Fruit fly (Drosophila melanogaster) whole organism, embryonic: ENCODE data around the gene FASN2.

ENCODE experiments used
- B-H1 ChIP-seq: fragments of 200-800 bp; sonication (Bioruptor generic); IDR thresholded peaks from 3 replicates; pipeline ENCODE4 v1.3.6; 2022; ENCODE audit warnings: missing biosample characterization, missing genetic modification characterization
- CG10321 ChIP-seq: fragments of 200-800 bp; sonication (Bioruptor generic); IDR thresholded peaks from 2 replicates; pipeline ENCODE4 v1.3.6; 2022; ENCODE audit warnings: missing biosample characterization, missing genetic modification characterization
- CG12236 ChIP-seq: fragments of 200-800 bp; sonication (Bioruptor generic); optimal IDR thresholded peaks from 2 replicates; lab custom pipeline; 2016; ENCODE audit warnings: missing biosample characterization, missing genetic modification characterization
- CG17328 ChIP-seq: fragments of 200-800 bp; sonication (Bioruptor generic); IDR thresholded peaks from 2 replicates; pipeline ENCODE4 v1.3.6; 2022; ENCODE audit warnings: missing biosample characterization, missing genetic modification characterization
- CG30020 ChIP-seq: fragments of 200-800 bp; optimal IDR thresholded peaks from 2 replicates; lab custom pipeline; 2019; ENCODE audit warnings: missing biosample characterization, mild to moderate bottlenecking, missing genetic modification characterization, moderate library complexity
- CG32532 ChIP-seq: fragments of 200-800 bp; sonication (Bioruptor generic); IDR thresholded peaks from 2 replicates; pipeline ENCODE4 v1.3.6; 2022; ENCODE audit warnings: missing biosample characterization, missing genetic modification characterization
- CG32772 ChIP-seq: fragments of 200-800 bp; sonication (Bioruptor generic); IDR thresholded peaks from 2 replicates; pipeline ENCODE4 v1.3.6; 2022; ENCODE audit warnings: missing biosample characterization, missing genetic modification characterization
- CG4360 ChIP-seq: fragments of 200-800 bp; sonication (Bioruptor generic); IDR thresholded peaks from 2 replicates; pipeline ENCODE4 v1.3.6; 2022; ENCODE audit warnings: missing biosample characterization, missing genetic modification characterization
- CG6272 ChIP-seq: fragments of 200-800 bp; sonication (Bioruptor generic); IDR thresholded peaks from 2 replicates; pipeline ENCODE4 v1.3.6; 2022; ENCODE audit warnings: missing biosample characterization, missing genetic modification characterization
- CG7556 ChIP-seq: fragments of 200-800 bp; sonication (Bioruptor generic); optimal IDR thresholded peaks from 2 replicates; lab custom pipeline; 2017; ENCODE audit warnings: missing biosample characterization, mild to moderate bottlenecking, missing genetic modification characterization
- CG7963 ChIP-seq: fragments of 200-800 bp; sonication (Bioruptor generic); IDR thresholded peaks from 3 replicates; pipeline ENCODE4 v1.3.6; 2022; ENCODE audit warnings: missing biosample characterization, missing genetic modification characterization; ENCODE audit not compliant: partially characterized antibody
- CG7987 ChIP-seq: fragments of 200-800 bp; sonication (Bioruptor generic); optimal IDR thresholded peaks from 2 replicates; lab custom pipeline; 2018; ENCODE audit warnings: missing biosample characterization, mild to moderate bottlenecking, missing genetic modification characterization, moderate library complexity
- CG9932 ChIP-seq: fragments of 200-800 bp; sonication (Bioruptor generic); IDR thresholded peaks from 2 replicates; pipeline ENCODE4 v1.3.6; 2022; ENCODE audit warnings: missing biosample characterization, missing genetic modification characterization
- Deaf1 ChIP-seq: fragments of 200-800 bp; optimal IDR thresholded peaks from 3 replicates; lab custom pipeline; 2019; ENCODE audit warnings: missing biosample characterization, mild to moderate bottlenecking, missing genetic modification characterization, moderate library complexity
- Dfd ChIP-seq, 2 experiments: fragments of >200 bp; optimal IDR thresholded peaks; 2 replicates each; lab custom pipeline; 2017; ENCODE audit warnings: missing biosample characterization in 2 of 2, missing genetic modification characterization in 2 of 2
- ERR ChIP-seq: fragments of 200-800 bp; sonication (Bioruptor generic); optimal IDR thresholded peaks from 2 replicates; lab custom pipeline; 2016; ENCODE audit warnings: missing biosample characterization, missing genetic modification characterization
- Fer1 ChIP-seq: fragments of 200-800 bp; sonication (Bioruptor generic); optimal IDR thresholded peaks from 2 replicates; lab custom pipeline; 2017; ENCODE audit warnings: missing biosample characterization, mild to moderate bottlenecking, missing genetic modification characterization
- GATAe ChIP-seq: fragments of 200-800 bp; sonication (Bioruptor generic); conservative IDR thresholded peaks from 2 replicates; pipeline ENCODE4 v1.3.6; 2022; ENCODE audit warnings: missing biosample characterization, missing genetic modification characterization
- MTF-1 ChIP-seq: fragments of 200-800 bp; sonication (Bioruptor generic); optimal IDR thresholded peaks from 2 replicates; lab custom pipeline; 2018; ENCODE audit warnings: missing biosample characterization, mild to moderate bottlenecking, missing genetic modification characterization, borderline replicate concordance
- Mes4 ChIP-seq: fragments of 200-800 bp; sonication (Bioruptor generic); optimal IDR thresholded peaks from 2 replicates; lab custom pipeline; 2016; ENCODE audit warnings: missing biosample characterization, missing genetic modification characterization
- PHDP ChIP-seq: fragments of 200-800 bp; sonication (Bioruptor generic); optimal IDR thresholded peaks from 3 replicates; lab custom pipeline; 2018; ENCODE audit warnings: missing biosample characterization, mild to moderate bottlenecking, missing genetic modification characterization, moderate library complexity
- Pdp1 ChIP-seq, 2 experiments: fragments of 200-800 bp; sonication (Bioruptor generic); optimal IDR thresholded peaks; 3 replicates each; lab custom pipeline; 2016; ENCODE audit warnings: missing biosample characterization in 2 of 2, missing genetic modification characterization in 2 of 2, mild to moderate bottlenecking in 1 of 2, moderate library complexity in 1 of 2
- Ptx1 ChIP-seq: fragments of 200-800 bp; sonication (Bioruptor generic); IDR thresholded peaks from 2 replicates; pipeline ENCODE4 v1.3.6; 2022; ENCODE audit warnings: missing biosample characterization, missing genetic modification characterization
- bcd ChIP-seq: fragments of 200-800 bp; sonication (Bioruptor generic); optimal IDR thresholded peaks from 2 replicates; lab custom pipeline; 2017; ENCODE audit warnings: missing biosample characterization, mild to moderate bottlenecking, missing genetic modification characterization
- bigmax ChIP-seq: fragments of 200-800 bp; sonication (Bioruptor generic); optimal IDR thresholded peaks from 2 replicates; lab custom pipeline; 2018; ENCODE audit warnings: missing biosample characterization, mild to moderate bottlenecking, missing genetic modification characterization
- ci ChIP-seq: fragments of 200-800 bp; sonication (Bioruptor generic); IDR thresholded peaks from 3 replicates; pipeline ENCODE4 v1.3.6; 2022; ENCODE audit warnings: missing biosample characterization, missing genetic modification characterization
- crp ChIP-seq, 2 experiments: fragments of 200-800 bp; sonication (Bioruptor generic); optimal IDR thresholded peaks; 2 replicates in 1 of 2; 3 replicates in 1 of 2; lab custom pipeline; 2017; ENCODE audit warnings: missing biosample characterization in 2 of 2, missing genetic modification characterization in 2 of 2, mild to moderate bottlenecking in 1 of 2, moderate library complexity in 1 of 2
- dm ChIP-seq: fragments of 200-800 bp; sonication (Bioruptor generic); optimal IDR thresholded peaks from 3 replicates; lab custom pipeline; 2016; ENCODE audit warnings: missing biosample characterization, missing genetic modification characterization
- gcm2 ChIP-seq: fragments of 200-800 bp; sonication (Bioruptor generic); optimal IDR thresholded peaks from 2 replicates; lab custom pipeline; 2016; ENCODE audit warnings: missing biosample characterization, missing genetic modification characterization
- grn ChIP-seq: fragments of 200-800 bp; sonication (Bioruptor generic); optimal IDR thresholded peaks from 3 replicates; lab custom pipeline; 2017; ENCODE audit warnings: missing biosample characterization, missing genetic modification characterization
- ind ChIP-seq: fragments of 200-800 bp; sonication (Bioruptor generic); optimal IDR thresholded peaks from 3 replicates; lab custom pipeline; 2016; ENCODE audit warnings: missing biosample characterization, missing genetic modification characterization
- kay ChIP-seq: fragments of 200-800 bp; sonication (Bioruptor generic); optimal IDR thresholded peaks from 2 replicates; lab custom pipeline; 2016; ENCODE audit warnings: missing biosample characterization, missing genetic modification characterization
- klu ChIP-seq: fragments of 200-800 bp; sonication (Bioruptor generic); IDR thresholded peaks from 2 replicates; pipeline ENCODE4 v1.3.6; 2022; ENCODE audit warnings: missing biosample characterization, missing genetic modification characterization
- knrl ChIP-seq: fragments of 200-800 bp; sonication (Bioruptor generic); IDR thresholded peaks from 3 replicates; pipeline ENCODE4 v1.3.6; 2022; ENCODE audit warnings: missing biosample characterization, missing genetic modification characterization; ENCODE audit not compliant: partially characterized antibody
- pho ChIP-seq: fragments of 200-800 bp; sonication (Bioruptor generic); optimal IDR thresholded peaks from 2 replicates; lab custom pipeline; 2016; ENCODE audit warnings: missing biosample characterization, missing genetic modification characterization
- psq ChIP-seq: fragments of 200-800 bp; sonication (Bioruptor generic); optimal IDR thresholded peaks from 2 replicates; lab custom pipeline; 2017; ENCODE audit warnings: missing biosample characterization, missing genetic modification characterization
- pzg ChIP-seq: fragments of 200-800 bp; sonication (Bioruptor generic); optimal IDR thresholded peaks from 3 replicates; lab custom pipeline; 2018; ENCODE audit warnings: missing biosample characterization, mild to moderate bottlenecking, missing genetic modification characterization, moderate library complexity
- ro ChIP-seq: fragments of 200-800 bp; sonication (Bioruptor generic); IDR thresholded peaks from 2 replicates; pipeline ENCODE4 v1.3.6; 2022; ENCODE audit warnings: missing biosample characterization, missing genetic modification characterization
- row ChIP-seq: fragments of 200-800 bp; sonication (Bioruptor generic); IDR thresholded peaks from 3 replicates; pipeline ENCODE4 v1.3.6; 2022; ENCODE audit warnings: missing biosample characterization, missing genetic modification characterization
- sc ChIP-seq, 3 experiments: fragments of >200 bp in 2 of 3; fragments of 200-800 bp in 1 of 3; sonication (Bioruptor generic) in 1 of 3; optimal IDR thresholded peaks; 2 replicates in 2 of 3; 3 replicates in 1 of 3; lab custom pipeline; 2017; ENCODE audit warnings: mild to moderate bottlenecking in 1 of 3, missing biosample characterization in 1 of 3, missing genetic modification characterization in 1 of 3, missing genetic modification reagents in 1 of 3
- sima ChIP-seq: fragments of 200-800 bp; sonication (Bioruptor generic); optimal IDR thresholded peaks from 2 replicates; lab custom pipeline; 2016; ENCODE audit warnings: missing biosample characterization, missing genetic modification characterization
- sug ChIP-seq: fragments of 200-800 bp; optimal IDR thresholded peaks from 2 replicates; lab custom pipeline; 2019; ENCODE audit warnings: missing biosample characterization, mild to moderate bottlenecking, missing genetic modification characterization, moderate library complexity
- tin ChIP-seq: fragments of 200-800 bp; sonication (Bioruptor generic); optimal IDR thresholded peaks from 3 replicates; lab custom pipeline; 2016; ENCODE audit warnings: missing biosample characterization, missing genetic modification characterization
- trem ChIP-seq: fragments of 200-800 bp; optimal IDR thresholded peaks from 3 replicates; lab custom pipeline; 2019; ENCODE audit warnings: missing biosample characterization, mild to moderate bottlenecking, missing genetic modification characterization, moderate library complexity
- trh ChIP-seq: fragments of 200-800 bp; sonication (Bioruptor generic); optimal IDR thresholded peaks from 2 replicates; lab custom pipeline; 2016; ENCODE audit warnings: missing biosample characterization, missing genetic modification characterization
- twi ChIP-seq: fragments of 200-800 bp; optimal IDR thresholded peaks from 2 replicates; lab custom pipeline; 2019; ENCODE audit warnings: missing biosample characterization, mild to moderate bottlenecking, missing genetic modification characterization, moderate library complexity
- vnd ChIP-seq: fragments of 200-800 bp; sonication (Bioruptor generic); IDR thresholded peaks from 3 replicates; pipeline ENCODE4 v1.3.6; 2022; ENCODE audit warnings: missing biosample characterization, missing genetic modification characterization; ENCODE audit not compliant: partially characterized antibody
- wdn ChIP-seq: fragments of 200-800 bp; sonication (Bioruptor generic); IDR thresholded peaks from 2 replicates; pipeline ENCODE4 v1.3.6; 2022; ENCODE audit warnings: missing biosample characterization, missing genetic modification characterization
- zen ChIP-seq: fragments of 200-800 bp; sonication (Bioruptor generic); optimal IDR thresholded peaks from 3 replicates; lab custom pipeline; 2018; ENCODE audit warnings: missing biosample characterization, mild to moderate bottlenecking, missing genetic modification characterization, moderate library complexity
- zf30C ChIP-seq: fragments of 200-800 bp; sonication (Bioruptor generic); optimal IDR thresholded peaks from 3 replicates; lab custom pipeline; 2018; ENCODE audit warnings: missing biosample characterization, mild to moderate bottlenecking, missing genetic modification characterization

FASN2 gene

DNA sequence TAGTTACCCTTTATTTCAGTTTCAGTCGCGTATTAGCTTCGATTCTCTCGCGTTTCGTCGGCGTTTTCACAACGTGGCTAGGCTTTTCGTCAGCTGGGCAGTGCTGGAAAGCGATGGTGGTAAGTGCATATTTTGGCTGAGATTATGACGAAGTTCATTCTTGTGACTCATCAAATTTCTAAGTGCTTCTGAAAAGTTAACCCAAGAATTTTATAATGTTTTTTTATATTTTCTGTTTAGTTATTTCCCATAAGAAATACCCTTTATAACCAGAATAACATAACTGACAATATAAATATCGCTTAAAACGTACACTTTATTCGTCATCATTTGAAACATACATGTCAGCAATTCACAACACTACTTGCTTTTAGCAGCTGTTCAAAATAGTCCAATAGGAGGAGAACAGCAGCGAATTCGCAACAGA lies 6.6 kb upstream of the FASN2 start, which contains the start of the genes CG17260 and SerRS (continued):
- peak; percentile 90 for TF ChIP-seq Fer1
- TF ChIP-seq vnd (GFP tag; lab: Robert Waterston, UW) = peak; percentile 46; the same call in 1 of the 3 replicates
- no peak for TF ChIP-seq bigmax (GFP tag; lab: Kevin White, UChicago)
- TF ChIP-seq tin (GFP tag; lab: Kevin White, UChicago) = peak; percentile 92
- no peak for TF ChIP-seq CG7963 (GFP tag; lab: Robert Waterston, UW)
- no peak for TF ChIP-seq CG4360 (GFP tag; lab: Robert Waterston, UW)
- peak; percentile 98 for TF ChIP-seq row
- TF ChIP-seq Dfd (GFP tag; optimal IDR thresholded peaks at IDR 0.05; lab: Kevin White, UChicago) = peak in 1 of 2 experiments; percentile 28
- TF ChIP-seq Mes4 (GFP tag; lab: Kevin White, UChicago) = peak; percentile 75
- peak; percentile 98 for TF ChIP-seq CG9932
- peak; percentile 84 for TF ChIP-seq ERR (GFP tag; lab: Kevin White, UChicago)
- peak; percentile 94 for TF ChIP-seq CG32532 (GFP tag; lab: Robert Waterston, UW)
- TF ChIP-seq PHDP = peak; percentile 89
- peak; percentile 88 for TF ChIP-seq wdn (GFP tag; lab: Robert Waterston, UW)
- peak; percentile 78 for TF ChIP-seq CG7987 (GFP tag; lab: Kevin White, UChicago)
- TF ChIP-seq sc (optimal IDR thresholded peaks at IDR 0.05; lab: Kevin White, UChicago) = no peak
- no peak for TF ChIP-seq sc (GFP tag; optimal IDR thresholded peaks at IDR 0.05; lab: Kevin White, UChicago)
- peak; percentile 91 to 95 for TF ChIP-seq Pdp1 (GFP tag; optimal IDR thresholded peaks at IDR 0.05; lab: Kevin White, UChicago)
- TF ChIP-seq CG10321 (GFP tag; lab: Robert Waterston, UW) = 0 out of 2 replicates have a peak, but pooled peaks have one; percentile 33
- peak; percentile 77 for TF ChIP-seq ro (GFP tag; lab: Robert Waterston, UW)
- TF ChIP-seq klu (GFP tag; lab: Robert Waterston, UW) = peak; percentile 94
- peak; percentile 89 for TF ChIP-seq zen (tag; lab: Kevin White, UChicago)
- peak; percentile 57 for TF ChIP-seq pzg (GFP tag; lab: Kevin White, UChicago)
- peak; percentile 81 for TF ChIP-seq CG17328 (GFP tag; lab: Robert Waterston, UW)
- peak; percentile 34 for TF ChIP-seq MTF-1 (GFP tag; lab: Kevin White, UChicago)
- peak; percentile 90 for TF ChIP-seq bcd (GFP tag; lab: Kevin White, UChicago)
- TF ChIP-seq CG32772 = peak; percentile 96
- peak; percentile 96 for TF ChIP-seq pho (GFP tag; lab: Kevin White, UChicago)
- TF ChIP-seq kay = peak; percentile 95
- peak; percentile 77; the same call in 1 of the 3 replicates for TF ChIP-seq ci (GFP tag; lab: Robert Waterston, UW)
- peak; percentile 66 for TF ChIP-seq knrl
- TF ChIP-seq sima = peak; percentile 58
- peak; percentile 90 for TF ChIP-seq psq (GFP tag; lab: Kevin White, UChicago)
- TF ChIP-seq trh (GFP tag; lab: Kevin White, UChicago) = peak; percentile 67
- peak; percentile 75 for TF ChIP-seq GATAe (GFP tag; lab: Robert Waterston, UW)
- peak; percentile 87 for TF ChIP-seq twi (tag; lab: Kevin White, UChicago)
- TF ChIP-seq CG12236 (GFP tag; lab: Kevin White, UChicago) = peak; percentile 71
- peak; percentile 92 for TF ChIP-seq sug (tag; lab: Kevin White, UChicago)
- TF ChIP-seq CG6272 (GFP tag; lab: Robert Waterston, UW) = peak; percentile 93
- peak; percentile 94 for TF ChIP-seq dm (GFP tag; lab: Kevin White, UChicago)
- TF ChIP-seq B-H1 (GFP tag; lab: Robert Waterston, UW) = peak; percentile 88
- peak; percentile 81 for TF ChIP-seq Deaf1 (tag; lab: Kevin White, UChicago)
- TF ChIP-seq trem (tag; lab: Kevin White, UChicago) = peak; percentile 93
- peak; percentile 61 for TF ChIP-seq grn (GFP tag; lab: Kevin White, UChicago)
- TF ChIP-seq ind (GFP tag; lab: Kevin White, UChicago) = peak; percentile 96
- peak; percentile 53 for TF ChIP-seq gcm2
- peak; percentile 76 to 96 for TF ChIP-seq crp (GFP tag; optimal IDR thresholded peaks at IDR 0.05; lab: Kevin White, UChicago)
- peak; percentile 77 for TF ChIP-seq CG30020 (tag; lab: Kevin White, UChicago)
- TF ChIP-seq Ptx1 (GFP tag; lab: Robert Waterston, UW) = peak; percentile 97
- no peak for TF ChIP-seq zf30C (GFP tag; lab: Kevin White, UChicago)
- peak; percentile 91 for TF ChIP-seq CG7556
